Fruit fly (Drosophila melanogaster) whole organism, prepupa: ENCODE data around the gene GCS2alpha.

Experiments used
- CG32006 ChIP-seq: fragments of 200-800 bp; sonication (Bioruptor generic); optimal IDR thresholded peaks from 3 replicates; lab custom pipeline; 2017; ENCODE audit warnings: missing biosample characterization, mild to moderate bottlenecking, missing genetic modification characterization
- CG3919 ChIP-seq: fragments of 200-800 bp; sonication (Bioruptor generic); optimal IDR thresholded peaks from 3 replicates; lab custom pipeline; 2016; ENCODE audit warnings: missing biosample characterization, missing genetic modification characterization
- Ets21C ChIP-seq: fragments of 200-800 bp; sonication (Bioruptor generic); optimal IDR thresholded peaks from 3 replicates; lab custom pipeline; 2016; ENCODE audit warnings: missing biosample characterization, missing genetic modification characterization
- acj6 ChIP-seq: fragments of 200-800 bp; sonication (Bioruptor generic); optimal IDR thresholded peaks from 3 replicates; lab custom pipeline; 2016; ENCODE audit warnings: missing biosample characterization, missing genetic modification characterization
- dsx ChIP-seq: fragments of 200-800 bp; optimal IDR thresholded peaks from 3 replicates; lab custom pipeline; 2019; ENCODE audit warnings: missing biosample characterization, mild to moderate bottlenecking, missing genetic modification characterization, moderate library complexity; ENCODE audit not compliant: poor library complexity, severe bottlenecking

- TF ChIP-seq dsx (no peak), CG3919 (GFP tag; lab: Kevin White, UChicago) (no peak), acj6 (GFP tag; lab: Kevin White, UChicago) (no peak), Ets21C (GFP tag; lab: Kevin White, UChicago) (no peak), CG32006 (GFP tag; lab: Kevin White, UChicago) (no peak)
Observed at dm6 chrX:21605514-21605913, 450 bp upstream of the GCS2alpha start.
